Worm (Caenorhabditis elegans) whole organism, L1 larva: Measurements from ENCODE around the gene jmjd-3.3.

ENCODE experiments used
- C04F5.9 ChIP-seq: sonication (generic microtip); optimal IDR thresholded peaks from 2 replicates; lab custom pipeline; 2016; ENCODE audit warnings: missing genetic modification characterization, missing compliant biosample characterization
- F16B12.6 ChIP-seq: fragments of 150-350 bp; optimal IDR thresholded peaks from 2 replicates; lab custom pipeline; 2014; ENCODE audit warnings: missing biosample characterization, missing genetic modification characterization
- ama-1 ChIP-seq: fragments of 150-350 bp; optimal IDR thresholded peaks from 2 replicates; lab custom pipeline; 2014
- ceh-63 ChIP-seq: fragments of 200-800 bp; sonication (Bioruptor generic); optimal IDR thresholded peaks from 2 replicates; lab custom pipeline; 2018; ENCODE audit warnings: mild to moderate bottlenecking, missing genetic modification characterization, missing compliant biosample characterization
- ceh-8 ChIP-seq: fragments of 200-800 bp; sonication (Bioruptor generic); optimal IDR thresholded peaks from 2 replicates; lab custom pipeline; 2018; ENCODE audit warnings: mild to moderate bottlenecking, missing genetic modification characterization, moderate library complexity, missing compliant biosample characterization
- ceh-82 ChIP-seq, 3 experiments: fragments of 150-350 bp in 1 of 3; sonication (generic microtip) in 2 of 3; optimal IDR thresholded peaks; 2 replicates each; lab custom pipeline; 2014 to 2017; ENCODE audit warnings: missing biosample characterization in 3 of 3, missing genetic modification characterization in 3 of 3
- ceh-88 ChIP-seq: fragments of 200-800 bp; sonication (Bioruptor generic); IDR thresholded peaks from 2 replicates; pipeline ENCODE4 v1.3.6; 2022; ENCODE audit warnings: missing genetic modification characterization, missing compliant biosample characterization
- dpl-1 ChIP-seq, 3 experiments: fragments of 150-350 bp in 2 of 3; sonication (generic microtip) in 1 of 3; optimal IDR thresholded peaks; 2 replicates each; lab custom pipeline; 2014 to 2017; ENCODE audit warnings: missing biosample characterization in 3 of 3, missing genetic modification characterization in 3 of 3, missing genetic modification reagents in 3 of 3
- efl-3 ChIP-seq: fragments of 200-800 bp; sonication (Bioruptor generic); optimal IDR thresholded peaks from 2 replicates; lab custom pipeline; 2018; ENCODE audit warnings: mild to moderate bottlenecking, missing genetic modification characterization, missing compliant biosample characterization
- egl-13 ChIP-seq: sonication (generic microtip); optimal IDR thresholded peaks from 2 replicates; lab custom pipeline; 2016; ENCODE audit warnings: missing genotype, missing genetic modification reagents, missing genetic modification characterization, missing compliant biosample characterization
- egl-27 ChIP-seq, 2 experiments: fragments of 150-350 bp in 1 of 2; sonication (generic microtip); optimal IDR thresholded peaks; 3 replicates each; lab custom pipeline; 2017 to 2018; ENCODE audit warnings: missing biosample characterization in 2 of 2, missing genetic modification characterization in 2 of 2, missing genetic modification reagents in 2 of 2
- fkh-4 ChIP-seq: sonication (generic microtip); optimal IDR thresholded peaks from 2 replicates; lab custom pipeline; 2016; ENCODE audit warnings: missing compliant biosample characterization, missing genetic modification characterization, borderline replicate concordance
- hlh-17 ChIP-seq: fragments of 200-800 bp; sonication (Bioruptor generic); optimal IDR thresholded peaks from 2 replicates; lab custom pipeline; 2018; ENCODE audit warnings: missing genetic modification characterization, mild to moderate bottlenecking, missing compliant biosample characterization, moderate library complexity, borderline replicate concordance
- hpl-2 ChIP-seq: fragments of 150-350 bp; optimal IDR thresholded peaks from 2 replicates; lab custom pipeline; 2014; ENCODE audit warnings: missing biosample characterization, missing genetic modification reagents, missing genetic modification characterization
- jun-1 ChIP-seq: fragments of 150-350 bp; optimal IDR thresholded peaks from 2 replicates; lab custom pipeline; 2014; ENCODE audit warnings: missing biosample characterization, missing genetic modification reagents, missing genetic modification characterization
- lin-13 ChIP-seq: fragments of 150-350 bp; optimal IDR thresholded peaks from 2 replicates; lab custom pipeline; 2014; ENCODE audit warnings: missing biosample characterization, missing genetic modification reagents, missing genetic modification characterization
- lin-35 ChIP-seq, 2 experiments: fragments of 150-350 bp; optimal IDR thresholded peaks; 2 replicates each; lab custom pipeline; 2014; ENCODE audit warnings: missing biosample characterization in 2 of 2, missing genetic modification characterization in 2 of 2, missing genetic modification reagents in 2 of 2
- lin-39 ChIP-seq: fragments of 150-350 bp; optimal IDR thresholded peaks from 2 replicates; lab custom pipeline; 2014; ENCODE audit warnings: missing biosample characterization, missing genetic modification reagents, missing genetic modification characterization
- lsy-2 ChIP-seq, 2 experiments: fragments of 150-350 bp; optimal IDR thresholded peaks; 2 replicates each; lab custom pipeline; 2014; ENCODE audit warnings: missing biosample characterization in 2 of 2, missing genetic modification characterization in 2 of 2
- mab-9 ChIP-seq: fragments of 200-800 bp; sonication (Bioruptor generic); IDR thresholded peaks from 2 replicates; pipeline ENCODE4 v1.3.6; 2022; ENCODE audit warnings: missing genetic modification reagents, missing genetic modification characterization, missing compliant biosample characterization
- mdl-1 ChIP-seq, 2 experiments: fragments of 150-350 bp; optimal IDR thresholded peaks; 2 replicates each; lab custom pipeline; 2014 to 2017; ENCODE audit warnings: missing biosample characterization in 2 of 2, missing genetic modification characterization in 2 of 2, inconsistent platforms in 1 of 2
- nhr-19 ChIP-seq: fragments of 200-800 bp; sonication (Bioruptor generic); conservative IDR thresholded peaks from 2 replicates; pipeline ENCODE4 v1.3.6; 2022; ENCODE audit warnings: missing genetic modification characterization, missing compliant biosample characterization
- nhr-20 ChIP-seq: sonication (generic microtip); optimal IDR thresholded peaks from 2 replicates; lab custom pipeline; 2016; ENCODE audit warnings: mild to moderate bottlenecking, missing genetic modification characterization, missing compliant biosample characterization
- nhr-237 ChIP-seq: fragments of 150-350 bp; optimal IDR thresholded peaks from 2 replicates; lab custom pipeline; 2014; ENCODE audit warnings: missing biosample characterization, missing genetic modification characterization
- nhr-28 ChIP-seq: fragments of 150-350 bp; optimal IDR thresholded peaks from 2 replicates; lab custom pipeline; 2014; ENCODE audit warnings: missing biosample characterization, missing genetic modification characterization
- nhr-47 ChIP-seq: sonication (generic microtip); optimal IDR thresholded peaks from 2 replicates; lab custom pipeline; 2016; ENCODE audit warnings: mild to moderate bottlenecking, missing genetic modification characterization, moderate library complexity, missing compliant biosample characterization
- nhr-71 ChIP-seq: sonication (generic microtip); optimal IDR thresholded peaks from 2 replicates; lab custom pipeline; 2016; ENCODE audit warnings: mild to moderate bottlenecking, missing genetic modification characterization, moderate library complexity, missing compliant biosample characterization
- nhr-76 ChIP-seq: sonication (generic microtip); optimal IDR thresholded peaks from 2 replicates; lab custom pipeline; 2017; ENCODE audit warnings: missing biosample characterization, missing genetic modification characterization
- nhr-84 ChIP-seq: sonication (generic microtip); optimal IDR thresholded peaks from 2 replicates; lab custom pipeline; 2017; ENCODE audit warnings: missing biosample characterization, missing genetic modification characterization
- nhr-85 ChIP-seq: sonication (generic microtip); peaks from one replicate; lab custom pipeline; 2016; ENCODE audit warnings: missing genetic modification characterization, inconsistent platforms, missing compliant biosample characterization
- sox-4 ChIP-seq: sonication (generic microtip); optimal IDR thresholded peaks from 2 replicates; lab custom pipeline; 2016; ENCODE audit warnings: missing genetic modification characterization, missing compliant biosample characterization
- sptf-1 ChIP-seq: fragments of 150-350 bp; optimal IDR thresholded peaks from 2 replicates; lab custom pipeline; 2014; ENCODE audit warnings: missing biosample characterization, missing genetic modification characterization
- unc-30 ChIP-seq: sonication (generic microtip); optimal IDR thresholded peaks from 2 replicates; lab custom pipeline; 2017; ENCODE audit warnings: missing biosample characterization, missing genetic modification characterization
- unc-86 ChIP-seq: sonication (generic microtip); optimal IDR thresholded peaks from 2 replicates; lab custom pipeline; 2016; ENCODE audit warnings: missing genetic modification characterization, missing compliant biosample characterization
- ztf-11 ChIP-seq, 2 experiments: sonication (generic microtip); optimal IDR thresholded peaks; 2 replicates each; lab custom pipeline; 2016 to 2017; ENCODE audit warnings: missing genetic modification characterization in 2 of 2, missing biosample characterization in 1 of 2, missing compliant biosample characterization in 1 of 2
- ztf-4 ChIP-seq: fragments of 150-350 bp; optimal IDR thresholded peaks from 2 replicates; lab custom pipeline; 2014; ENCODE audit warnings: missing biosample characterization, missing genetic modification characterization

jmjd-3.3 gene

ce11 chrX:13442446-13442845 is 6.2 kb downstream of the jmjd-3.3 start (continued):
- peak; percentile 79 for TF ChIP-seq nhr-47 (tag; lab: Kevin White, UChicago)
- TF ChIP-seq mab-9 (GFP tag; lab: Robert Waterston, UW) = no peak
- TF ChIP-seq nhr-237 (tag; lab: Kevin White, UChicago) = no peak
- peak; percentile 30; the same call in 1 of the 2 replicates for TF ChIP-seq ceh-88 (GFP tag; lab: Robert Waterston, UW)
- TF ChIP-seq sox-4 = peak; percentile 33
- no peak for TF ChIP-seq egl-27 (tag; optimal IDR thresholded peaks at IDR 0.05; lab: Kevin White, UChicago)
- no peak for TF ChIP-seq hlh-17 (GFP tag; lab: Kevin White, UChicago)
- TF ChIP-seq nhr-71 (tag; lab: Kevin White, UChicago) = peak; percentile 53
- TF ChIP-seq nhr-85 (tag; lab: Kevin White, UChicago) = no peak

ce11 chrX:13443283-13443682 is 7.1 kb downstream of the jmjd-3.3 start:
- TF ChIP-seq dpl-1 (GFP tag; optimal IDR thresholded peaks at IDR 0.05; lab: Kevin White, UChicago) (no peak), sox-4 (no peak), nhr-20 (tag; lab: Kevin White, UChicago) (no peak), hpl-2 (GFP tag; lab: Kevin White, UChicago) (no peak), ztf-4 (tag; lab: Kevin White, UChicago) (no peak), ama-1 (lab: Kevin White, UChicago) (no peak), ceh-63 (GFP tag; lab: Kevin White, UChicago) (no peak), sptf-1 (tag; lab: Kevin White, UChicago) (no peak), nhr-84 (no peak)

ce11 chrX:13444267-13444666 is 8.0 kb downstream of the jmjd-3.3 start:
- TF ChIP-seq mdl-1 (tag; optimal IDR thresholded peaks at IDR 0.05; lab: Kevin White, UChicago) (no peak), unc-30 (tag; lab: Kevin White, UChicago) (no peak), jun-1 (tag; lab: Kevin White, UChicago) (no peak), lin-35 (GFP tag; optimal IDR thresholded peaks at IDR 0.05; lab: Kevin White, UChicago) (no peak), nhr-19 (GFP tag; lab: Robert Waterston, UW) (no peak), lsy-2 (tag; optimal IDR thresholded peaks at IDR 0.05; lab: Kevin White, UChicago) (no peak), hpl-2 (GFP tag; lab: Kevin White, UChicago) (no peak), lin-13 (no peak), nhr-76 (tag; lab: Kevin White, UChicago) (no peak), egl-13 (no peak), unc-86 (tag; lab: Kevin White, UChicago) (no peak), nhr-71 (tag; lab: Kevin White, UChicago) (no peak)
- TF ChIP-seq, all 84 proteins: peak for 0

- TF ChIP-seq egl-13 (no peak), nhr-28 (tag; lab: Kevin White, UChicago) (no peak), jun-1 (tag; lab: Kevin White, UChicago) (no peak), efl-3 (no peak), lin-39 (no peak), ztf-11 (tag; optimal IDR thresholded peaks at IDR 0.05; lab: Kevin White, UChicago) (no peak), C04F5.9 (tag; lab: Kevin White, UChicago) (no peak), F16B12.6 (tag; lab: Kevin White, UChicago) (no peak), fkh-4 (tag; lab: Kevin White, UChicago) (no peak), ceh-8 (no peak), ceh-63 (GFP tag; lab: Kevin White, UChicago) (no peak), nhr-85 (tag; lab: Kevin White, UChicago) (no peak), ceh-82 (tag; optimal IDR thresholded peaks at IDR 0.05; lab: Kevin White, UChicago) (no peak)
- TF ChIP-seq, all 84 proteins: peak for 0
Measured at ce11 chrX:13446418-13446817, 10.2 kb downstream of the jmjd-3.3 start, which contains the start of gene set-8. Gene set-8 (plus strand): TSS chrX:13446718.
